Worm (Caenorhabditis elegans): ENCODE data around the gene glb-5.

glb-5 gene

DNA sequence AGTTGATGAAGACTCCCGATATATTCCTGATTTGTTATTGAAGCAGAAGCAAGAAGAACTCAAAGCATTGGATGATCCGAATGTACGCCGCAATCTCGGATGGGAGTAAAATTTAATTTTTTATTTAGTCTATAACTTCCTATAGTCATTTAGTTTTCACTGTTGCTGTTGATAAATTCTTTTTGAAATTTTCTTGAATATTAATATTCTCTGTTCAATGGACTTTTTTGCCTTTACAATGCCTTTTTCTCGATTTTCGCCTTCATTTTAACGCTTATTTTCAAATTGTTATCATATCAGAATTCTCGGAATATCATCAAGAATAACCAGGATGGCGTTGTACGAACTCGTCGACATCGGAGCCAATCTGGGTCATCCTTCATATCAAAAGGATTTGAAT, 35.6 kb downstream of the glb-5 start, which contains the start of gene crn-2:
Gene crn-2 (plus strand): TSS at position 301 of the 400 bp plus-strand sequence.
- TF ChIP-seq ces-1 (GFP tag; optimal IDR thresholded peaks at IDR 0.05) (no peak), nhr-237 (tag; optimal IDR thresholded peaks at IDR 0.05) (no peak), ceh-43 (GFP tag; optimal IDR thresholded peaks at IDR 0.05) (no peak), unc-39 (tag; optimal IDR thresholded peaks at IDR 0.05) (no peak)

DNA sequence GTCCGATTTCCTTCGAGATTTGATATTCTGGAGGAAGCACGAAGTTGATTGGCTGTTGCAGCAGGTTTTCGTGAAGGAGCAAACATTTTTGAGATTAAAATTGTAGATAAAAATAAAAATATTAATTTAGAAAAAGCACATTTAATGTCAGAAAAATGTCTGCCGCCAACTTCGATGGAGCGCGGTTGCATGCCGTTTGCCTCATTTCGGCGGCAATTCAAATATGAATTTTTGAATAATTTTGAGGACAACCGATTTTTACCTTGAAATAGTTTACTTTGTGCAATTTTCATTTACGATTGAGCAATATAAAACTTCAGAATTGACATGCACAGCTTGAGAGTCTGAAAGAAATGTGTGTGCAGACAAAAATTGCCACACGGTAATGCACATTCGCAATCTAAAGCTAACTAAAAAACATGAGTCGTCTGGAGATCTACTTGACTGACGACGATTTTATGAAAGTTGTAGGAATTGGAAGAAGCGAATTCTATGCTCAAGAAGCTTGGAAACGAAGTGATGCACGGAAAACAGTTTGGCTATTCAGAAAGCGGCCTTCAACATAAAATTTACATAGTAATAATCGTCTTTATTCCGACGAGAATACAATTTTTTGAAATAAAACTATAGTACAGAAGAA, 37.8 kb downstream of the glb-5 start, which contains the start of gene zhit-1:
Gene zhit-1 (minus strand): TSS at position 161 of the 640 bp plus-strand sequence.
- TF ChIP-seq nhr-76 (tag; optimal IDR thresholded peaks at IDR 0.05), result no peak
- peak; percentile 28 for TF ChIP-seq mep-1 (tag; optimal IDR thresholded peaks at IDR 0.05)

DNA sequence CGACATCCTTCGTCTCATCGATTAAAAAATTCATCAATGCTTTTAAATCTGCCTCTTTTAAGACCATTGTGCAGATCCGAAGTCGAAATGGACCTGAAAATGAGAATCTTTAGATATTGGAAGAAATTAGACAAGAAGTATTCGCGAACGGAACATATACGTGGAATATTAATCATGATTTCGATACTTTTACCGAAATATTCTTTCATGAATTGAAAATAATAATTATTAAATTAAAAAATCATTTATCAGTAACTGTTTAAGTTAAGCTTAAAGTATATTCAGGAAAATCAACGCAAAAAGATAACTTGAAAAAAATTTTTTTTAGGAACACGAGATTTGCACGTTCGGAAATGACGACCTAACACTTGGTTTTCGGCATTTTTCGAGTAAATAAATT, 42.6 kb downstream of the glb-5 start, which contains the start of gene CD4.8:
Gene CD4.8 (minus strand): TSS at position 101 of the 400 bp plus-strand sequence.
- TF ChIP-seq ham-2 (GFP tag; optimal IDR thresholded peaks at IDR 0.05), result no peak
- no peak for TF ChIP-seq sem-2 (GFP tag; optimal IDR thresholded peaks at IDR 0.05)
- no peak for TF ChIP-seq bed-3 (GFP tag; optimal IDR thresholded peaks at IDR 0.05)
- TF ChIP-seq unc-120 (tag; optimal IDR thresholded peaks at IDR 0.05; ENCODE audit: poor library complexity, severe bottlenecking), result no peak
- TF ChIP-seq flh-1 (GFP tag; optimal IDR thresholded peaks at IDR 0.05), result no peak
- no peak for TF ChIP-seq ceh-83 (GFP tag; optimal IDR thresholded peaks at IDR 0.05)
- no peak for TF ChIP-seq lsy-2 (tag; optimal IDR thresholded peaks at IDR 0.05)
- TF ChIP-seq blmp-1 (tag; optimal IDR thresholded peaks at IDR 0.05), result no peak
- no peak for TF ChIP-seq ces-1 (GFP tag; optimal IDR thresholded peaks at IDR 0.05)
- no peak for TF ChIP-seq lin-13 (tag; optimal IDR thresholded peaks at IDR 0.05)
- TF ChIP-seq mep-1 (tag; optimal IDR thresholded peaks at IDR 0.05), result no peak
- TF ChIP-seq elt-3 (tag; optimal IDR thresholded peaks at IDR 0.05), result no peak

DNA sequence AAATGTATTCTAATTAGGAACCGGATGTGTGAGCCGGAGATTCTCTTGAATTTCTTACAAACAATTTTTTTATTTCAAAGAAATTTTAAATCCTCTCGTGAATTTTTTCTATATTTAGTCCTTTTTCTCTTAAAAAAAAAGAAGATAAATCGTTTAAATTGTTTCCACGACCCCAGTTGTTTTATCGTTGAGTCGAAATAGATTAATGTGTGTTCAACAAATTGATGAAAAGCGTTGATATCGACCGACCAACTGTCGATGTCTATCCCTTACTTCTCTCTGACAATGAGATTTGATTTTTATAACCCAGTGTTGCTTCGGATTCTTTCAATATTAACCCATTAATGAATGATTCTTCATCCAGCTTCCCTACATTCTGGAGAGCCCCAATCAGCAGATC, 47.6 kb downstream of the glb-5 start, which contains the start of gene CD4.1:
Gene CD4.1 (plus strand): TSS at position 301 of the 400 bp plus-strand sequence.
- TF ChIP-seq hlh-1 (tag; optimal IDR thresholded peaks at IDR 0.05) (peak; percentile 12), elt-1 (tag; optimal IDR thresholded peaks at IDR 0.05; ENCODE audit: borderline replicate concordance, insufficient read depth) (no peak)

DNA sequence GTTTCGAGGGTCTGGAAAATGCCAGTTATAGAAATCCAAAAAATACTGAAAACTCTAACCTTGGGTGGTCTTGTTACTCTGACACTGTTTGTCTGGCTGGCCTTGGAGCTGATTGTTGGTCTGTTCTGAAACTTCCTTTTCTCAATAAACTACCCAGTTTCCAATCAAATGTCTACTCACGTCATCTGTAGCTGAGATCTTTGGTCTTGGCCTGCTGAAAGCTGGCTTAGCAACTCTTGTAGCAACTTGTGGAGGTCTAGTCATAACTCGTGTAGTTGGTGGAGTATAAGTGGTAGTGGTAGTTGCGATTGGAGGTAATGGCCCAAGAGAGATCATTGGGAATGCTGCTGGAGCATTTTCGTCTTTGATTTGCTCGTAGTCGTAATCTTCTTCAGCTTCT, 51.5 kb downstream of the glb-5 start:
- TF ChIP-seq flh-1 (GFP tag; optimal IDR thresholded peaks at IDR 0.05) (no peak), lin-13 (tag; optimal IDR thresholded peaks at IDR 0.05) (no peak), bed-3 (GFP tag; optimal IDR thresholded peaks at IDR 0.05) (no peak)

DNA sequence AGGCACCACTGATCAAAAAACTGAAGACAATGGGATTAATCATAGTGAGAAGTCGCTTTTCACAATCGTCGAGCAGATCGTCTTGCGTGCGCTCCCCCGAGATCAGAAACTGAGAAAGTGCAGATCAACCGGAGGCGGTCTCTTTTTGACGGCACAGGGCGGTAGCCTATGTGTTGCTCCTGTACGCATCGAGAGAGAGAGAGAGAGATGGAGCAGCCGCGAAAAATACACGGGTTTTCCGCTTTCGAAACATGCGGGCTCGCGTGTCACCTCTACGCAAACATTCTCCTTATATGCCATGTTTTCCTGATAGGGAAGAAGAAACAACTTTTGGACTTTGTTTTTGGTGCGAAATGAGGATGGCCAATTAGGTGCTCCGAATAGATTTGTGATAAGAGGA, 54.4 kb downstream of the glb-5 start, which contains the start of gene lrpc-1:
Gene lrpc-1 (minus strand): TSS at position 101 of the 400 bp plus-strand sequence.
- TF ChIP-seq mab-5 (tag; optimal IDR thresholded peaks at IDR 0.05) (no peak), nhr-28 (tag; optimal IDR thresholded peaks at IDR 0.05) (no peak), ham-2 (GFP tag; optimal IDR thresholded peaks at IDR 0.05) (no peak), unc-120 (tag; optimal IDR thresholded peaks at IDR 0.05; ENCODE audit: poor library complexity, severe bottlenecking) (no peak), nhr-2 (tag; optimal IDR thresholded peaks at IDR 0.05) (no peak), nhr-237 (tag; optimal IDR thresholded peaks at IDR 0.05) (no peak), tbx-8 (GFP tag; optimal IDR thresholded peaks at IDR 0.05) (no peak), blmp-1 (tag; optimal IDR thresholded peaks at IDR 0.05) (no peak), unc-39 (tag; optimal IDR thresholded peaks at IDR 0.05) (no peak), ceh-39 (tag; optimal IDR thresholded peaks at IDR 0.05) (no peak), nhr-12 (tag; optimal IDR thresholded peaks at IDR 0.05) (no peak), zip-8 (tag; optimal IDR thresholded peaks at IDR 0.05) (no peak), hlh-1 (tag; optimal IDR thresholded peaks at IDR 0.05) (no peak), lin-32 (GFP tag; optimal IDR thresholded peaks at IDR 0.05) (no peak), ceh-43 (GFP tag; optimal IDR thresholded peaks at IDR 0.05) (no peak), pha-4 (tag; optimal IDR thresholded peaks at IDR 0.05) (no peak), ceh-83 (GFP tag; optimal IDR thresholded peaks at IDR 0.05) (no peak), flh-1 (GFP tag; optimal IDR thresholded peaks at IDR 0.05) (no peak), mep-1 (tag; optimal IDR thresholded peaks at IDR 0.05) (no peak), lsy-2 (tag; optimal IDR thresholded peaks at IDR 0.05) (no peak)

Data from whole organism, mixed stage, embryonic.